Worm (Caenorhabditis elegans) whole organism, L4 larva: ENCODE measurements around the gene fbxb-6.

Source experiments
- Y5F2A.4 ChIP-seq: fragments of 200-800 bp; sonication (Bioruptor generic); optimal IDR thresholded peaks from 2 replicates; lab custom pipeline; 2018; ENCODE audit warnings: mild to moderate bottlenecking, missing genetic modification characterization, missing compliant biosample characterization
- ZK337.2 ChIP-seq: fragments of 200-800 bp; sonication (Bioruptor generic); IDR thresholded peaks from 2 replicates; pipeline ENCODE4 v1.3.6; 2022; ENCODE audit warnings: missing genetic modification reagents, missing genetic modification characterization, missing compliant biosample characterization
- ZK546.5 ChIP-seq, 2 experiments: sonication (generic microtip); optimal IDR thresholded peaks; 2 replicates each; lab custom pipeline; 2017; ENCODE audit warnings: missing biosample characterization in 2 of 2, missing genetic modification characterization in 2 of 2
- aha-1 ChIP-seq: fragments of 150-350 bp; peaks from one replicate; lab custom pipeline; 2014; ENCODE audit warnings: missing biosample characterization, missing genetic modification characterization
- ceh-20 ChIP-seq: fragments of 200-800 bp; sonication (Bioruptor generic); IDR thresholded peaks from 2 replicates; pipeline ENCODE4 v1.3.6; 2022; ENCODE audit warnings: missing genetic modification reagents, missing genetic modification characterization, missing compliant biosample characterization
- ceh-32 ChIP-seq: sonication (generic microtip); optimal IDR thresholded peaks from 2 replicates; lab custom pipeline; 2016; ENCODE audit warnings: mild to moderate bottlenecking, missing genetic modification characterization, missing compliant biosample characterization; ENCODE audit not compliant: poor library complexity
- ceh-44 ChIP-seq: fragments of 200-800 bp; sonication (Bioruptor generic); IDR thresholded peaks from 2 replicates; pipeline ENCODE4 v1.3.6; 2022; ENCODE audit warnings: missing genetic modification reagents, missing genetic modification characterization, missing compliant biosample characterization
- ceh-82 ChIP-seq: sonication (generic microtip); optimal IDR thresholded peaks from 2 replicates; lab custom pipeline; 2017; ENCODE audit warnings: missing biosample characterization, missing genetic modification characterization
- ces-1 ChIP-seq: fragments of 150-350 bp; sonication (generic microtip); optimal IDR thresholded peaks from 4 replicates; lab custom pipeline; 2014; ENCODE audit warnings: missing biosample characterization, missing genetic modification reagents, missing genetic modification characterization
- ctbp-1 ChIP-seq: fragments of 200-800 bp; sonication (Bioruptor generic); IDR thresholded peaks from 2 replicates; pipeline ENCODE4 v1.3.6; 2022; ENCODE audit warnings: missing genetic modification reagents, missing genetic modification characterization, missing compliant biosample characterization
- daf-16 ChIP-seq, 3 experiments: sonication (generic microtip); optimal IDR thresholded peaks; 2 replicates each; lab custom pipeline; 2016 to 2017; ENCODE audit warnings: missing genetic modification characterization in 3 of 3, missing genetic modification reagents in 3 of 3, mild to moderate bottlenecking in 2 of 3, missing compliant biosample characterization in 2 of 3, missing biosample characterization in 1 of 3, moderate library complexity in 1 of 3
- dmd-6 ChIP-seq: fragments of 200-800 bp; sonication (Bioruptor generic); IDR thresholded peaks from 2 replicates; pipeline ENCODE4 v1.3.6; 2022; ENCODE audit warnings: missing genetic modification reagents, missing genetic modification characterization, missing compliant biosample characterization
- dmd-8 ChIP-seq: fragments of 200-800 bp; sonication (Bioruptor generic); IDR thresholded peaks from 2 replicates; pipeline ENCODE4 v1.3.6; 2022; ENCODE audit warnings: missing genetic modification characterization, missing compliant biosample characterization
- fos-1 ChIP-seq: fragments of 150-350 bp; optimal IDR thresholded peaks from 2 replicates; lab custom pipeline; 2014; ENCODE audit warnings: missing biosample characterization, missing genetic modification characterization
- hif-1 ChIP-seq, 2 experiments: sonication (generic microtip); optimal IDR thresholded peaks; 2 replicates each; lab custom pipeline; 2016 to 2017; ENCODE audit warnings: missing compliant biosample characterization in 2 of 2, missing genetic modification characterization in 2 of 2, missing genetic modification reagents in 2 of 2, missing genotype in 2 of 2, mild to moderate bottlenecking in 1 of 2
- hlh-11 ChIP-seq: fragments of 200-800 bp; sonication (Bioruptor generic); optimal IDR thresholded peaks from 2 replicates; lab custom pipeline; 2018; ENCODE audit warnings: mild to moderate bottlenecking, missing genetic modification characterization, missing compliant biosample characterization
- hmg-1.1 ChIP-seq: fragments of 200-800 bp; sonication (Bioruptor generic); IDR thresholded peaks from 2 replicates; pipeline ENCODE4 v1.3.6; 2022; ENCODE audit warnings: missing genetic modification reagents, missing genetic modification characterization, missing compliant biosample characterization
- lin-1 ChIP-seq: fragments of 200-800 bp; sonication (Bioruptor generic); IDR thresholded peaks from 2 replicates; pipeline ENCODE4 v1.3.6; 2022; ENCODE audit warnings: missing genetic modification reagents, missing genetic modification characterization, missing compliant biosample characterization
- madf-9 ChIP-seq: fragments of 200-800 bp; sonication (Bioruptor generic); conservative IDR thresholded peaks from 2 replicates; pipeline ENCODE4 v1.3.6; 2022; ENCODE audit warnings: missing genetic modification reagents, missing genetic modification characterization, missing compliant biosample characterization
- mdt-29 ChIP-seq: fragments of 200-800 bp; sonication (Bioruptor generic); IDR thresholded peaks from 2 replicates; pipeline ENCODE4 v1.3.6; 2022; ENCODE audit warnings: missing genetic modification reagents, missing genetic modification characterization, missing compliant biosample characterization
- nhr-102 ChIP-seq: sonication (generic microtip); optimal IDR thresholded peaks from 2 replicates; lab custom pipeline; 2016; ENCODE audit warnings: mild to moderate bottlenecking, missing genetic modification characterization, moderate library complexity, missing compliant biosample characterization
- nhr-11 ChIP-seq: fragments of 150-350 bp; optimal IDR thresholded peaks from 2 replicates; lab custom pipeline; 2014; ENCODE audit warnings: missing biosample characterization, missing genetic modification characterization
- nhr-111 ChIP-seq: fragments of 200-800 bp; sonication (Bioruptor generic); optimal IDR thresholded peaks from 2 replicates; lab custom pipeline; 2018; ENCODE audit warnings: mild to moderate bottlenecking, missing genetic modification characterization, missing compliant biosample characterization
- nhr-25 ChIP-seq: sonication (generic microtip); optimal IDR thresholded peaks from 2 replicates; lab custom pipeline; 2017; ENCODE audit warnings: missing genetic modification characterization, mild to moderate bottlenecking, missing compliant biosample characterization, antibody characterized with exemption, moderate library complexity, borderline replicate concordance; ENCODE audit not compliant: insufficient read depth
- nhr-28 ChIP-seq: fragments of 150-350 bp; optimal IDR thresholded peaks from 2 replicates; lab custom pipeline; 2014; ENCODE audit warnings: missing biosample characterization, missing genetic modification characterization
- nhr-48 ChIP-seq: sonication (generic microtip); optimal IDR thresholded peaks from 2 replicates; lab custom pipeline; 2016; ENCODE audit warnings: mild to moderate bottlenecking, missing genetic modification characterization, missing compliant biosample characterization
- nhr-77 ChIP-seq: fragments of 150-350 bp; optimal IDR thresholded peaks from 2 replicates; lab custom pipeline; 2014; ENCODE audit warnings: missing biosample characterization, missing genetic modification characterization
- php-3 ChIP-seq: fragments of 200-800 bp; sonication (Bioruptor generic); IDR thresholded peaks from 2 replicates; pipeline ENCODE4 v1.3.6; 2022; ENCODE audit warnings: missing genetic modification reagents, missing genetic modification characterization, missing compliant biosample characterization
- pqm-1 ChIP-seq: sonication (generic microtip); optimal IDR thresholded peaks from 2 replicates; lab custom pipeline; 2017; ENCODE audit warnings: missing biosample characterization, missing genetic modification characterization
- sdz-12 ChIP-seq: fragments of 200-800 bp; sonication (Bioruptor generic); optimal IDR thresholded peaks from 2 replicates; lab custom pipeline; 2018; ENCODE audit warnings: mild to moderate bottlenecking, missing genetic modification characterization, missing compliant biosample characterization
- set-16 ChIP-seq: fragments of 200-800 bp; sonication (Bioruptor generic); IDR thresholded peaks from 2 replicates; pipeline ENCODE4 v1.3.6; 2022; ENCODE audit warnings: missing genetic modification reagents, missing genetic modification characterization, missing compliant biosample characterization
- skn-1 ChIP-seq: fragments of 150-350 bp; optimal IDR thresholded peaks from 2 replicates; lab custom pipeline; 2014; ENCODE audit warnings: missing biosample characterization, missing genetic modification characterization
- zag-1 ChIP-seq: fragments of 150-350 bp; optimal IDR thresholded peaks from 2 replicates; lab custom pipeline; 2014; ENCODE audit warnings: missing biosample characterization, missing genetic modification characterization
- zfp-2 ChIP-seq: sonication (generic microtip); optimal IDR thresholded peaks from 2 replicates; lab custom pipeline; 2016; ENCODE audit warnings: mild to moderate bottlenecking, missing genetic modification characterization, missing compliant biosample characterization
- zip-11 ChIP-seq: fragments of 200-800 bp; sonication (Bioruptor generic); IDR thresholded peaks from 2 replicates; pipeline ENCODE4 v1.3.6; 2022; ENCODE audit warnings: missing genetic modification characterization, missing compliant biosample characterization
- ztf-11 ChIP-seq: fragments of 150-350 bp; optimal IDR thresholded peaks from 2 replicates; lab custom pipeline; 2014; ENCODE audit warnings: missing biosample characterization, missing genetic modification characterization

The fbxb-6 gene

DNA sequence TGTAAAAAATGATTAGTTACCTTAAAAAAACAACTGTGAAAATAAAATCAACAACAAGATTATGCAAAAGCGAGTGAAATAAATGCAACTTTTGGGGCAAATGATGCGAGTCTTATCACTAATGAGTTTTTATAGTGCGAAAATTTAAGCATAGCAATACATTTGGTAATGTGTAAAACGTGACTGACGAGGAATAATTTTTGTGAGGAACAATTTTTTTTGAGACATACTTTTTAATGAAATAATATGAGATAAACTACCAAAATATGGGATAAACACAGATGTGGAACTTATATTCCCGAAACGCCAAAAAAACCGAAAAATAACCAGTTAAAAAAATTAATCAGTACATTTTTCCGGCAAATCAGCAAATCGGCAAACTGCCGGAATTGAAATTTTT, 15.8 kb downstream of the fbxb-6 start, which contains the start of gene F07E5.9:
Gene F07E5.9, minus strand, starts transcription at position 101 of the 400 bp plus-strand sequence.
- TF ChIP-seq ces-1 (GFP tag; lab: Kevin White, UChicago) (no peak), nhr-11 (tag; lab: Kevin White, UChicago) (no peak), nhr-102 (tag; lab: Kevin White, UChicago) (no peak), nhr-28 (no peak), mdt-29 (GFP tag; lab: Robert Waterston, UW) (no peak), ceh-82 (no peak), skn-1 (tag; lab: Kevin White, UChicago) (no peak), ztf-11 (no peak), nhr-48 (tag; lab: Kevin White, UChicago) (no peak), zip-11 (GFP tag; lab: Robert Waterston, UW) (no peak), ZK546.5 (tag; optimal IDR thresholded peaks at IDR 0.05; lab: Kevin White, UChicago) (no peak), ceh-32 (tag; lab: Kevin White, UChicago) (no peak), hif-1 (tag; optimal IDR thresholded peaks at IDR 0.05; lab: Kevin White, UChicago) (no peak), hlh-11 (tag; lab: Kevin White, UChicago) (no peak), ceh-44 (GFP tag; lab: Robert Waterston, UW) (no peak), dmd-8 (no peak)

- no peak for TF ChIP-seq daf-16 (GFP tag; optimal IDR thresholded peaks at IDR 0.05; lab: Kevin White, UChicago)
- no peak for TF ChIP-seq daf-16 (tag; optimal IDR thresholded peaks at IDR 0.05; lab: Kevin White, UChicago)
- no peak for TF ChIP-seq madf-9 (GFP tag; lab: Robert Waterston, UW)
- no peak for TF ChIP-seq hmg-1.1 (GFP tag; lab: Robert Waterston, UW)
- TF ChIP-seq fos-1 (tag; lab: Kevin White, UChicago): no peak
- no peak for TF ChIP-seq ceh-44 (GFP tag; lab: Robert Waterston, UW)
- TF ChIP-seq ceh-20 (GFP tag; lab: Robert Waterston, UW): no peak
- TF ChIP-seq nhr-48 (tag; lab: Kevin White, UChicago): no peak
- TF ChIP-seq ztf-11: no peak
- TF ChIP-seq zag-1: no peak
- no peak for TF ChIP-seq sdz-12 (GFP tag; lab: Kevin White, UChicago)
- no peak for TF ChIP-seq nhr-25 (tag; lab: Kevin White, UChicago)
- TF ChIP-seq, all 104 proteins: peak for 0
Measured at ce11 chrII:2081257-2081656, 16.7 kb downstream of the fbxb-6 start, which contains the start of gene T16A1.4. T16A1.4 (plus strand) TSS chrII:2081557.

DNA sequence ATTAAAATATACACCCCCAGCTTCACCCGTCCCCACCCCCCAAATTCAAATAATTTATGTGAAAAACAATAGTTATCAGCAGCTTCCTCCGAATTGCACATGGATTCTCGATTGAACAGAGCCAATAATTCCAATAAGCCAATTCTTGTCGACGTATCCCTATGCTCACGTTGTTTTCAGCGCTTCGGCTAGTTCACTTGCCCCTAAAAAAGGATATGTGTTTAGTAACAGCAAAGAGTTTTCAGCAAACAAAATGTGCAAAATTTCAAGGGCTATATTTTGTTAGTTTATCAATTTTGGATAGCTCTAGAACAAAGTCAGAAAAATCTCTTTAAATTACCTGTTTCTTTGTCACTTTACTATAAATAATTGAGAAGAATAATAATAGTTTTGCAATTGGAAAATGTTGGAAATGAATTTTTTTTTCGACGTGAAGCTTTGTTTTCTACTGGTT, 19.2 kb downstream of the fbxb-6 start, which contains the start of the genes T16A1.5 and fbxc-49:
Gene T16A1.5, minus strand, starts transcription at position 101 of the 454 bp plus-strand sequence.
Gene fbxc-49, plus strand, starts transcription at position 404 of the 454 bp plus-strand sequence.
- TF ChIP-seq zfp-2 (tag; lab: Kevin White, UChicago) (no peak), ZK337.2 (GFP tag; lab: Robert Waterston, UW) (peak; percentile 37; the same call in 1 of the 2 replicates), aha-1 (peak; percentile 74)
- TF ChIP-seq, all 104 proteins: peak for 2

ce11 chrII:2087206-2087605, 22.6 kb downstream of the fbxb-6 start:
- no peak for TF ChIP-seq ceh-82
- peak; percentile 56; the same call in 1 of the 2 replicates for TF ChIP-seq set-16

- TF ChIP-seq nhr-111 (GFP tag; lab: Kevin White, UChicago) (no peak), php-3 (peak; percentile 44; the same call in 1 of the 2 replicates), skn-1 (tag; lab: Kevin White, UChicago) (no peak), lin-1 (GFP tag; lab: Robert Waterston, UW) (peak; percentile 72; the same call in 1 of the 2 replicates), Y5F2A.4 (GFP tag; lab: Kevin White, UChicago) (no peak), pqm-1 (tag; lab: Kevin White, UChicago) (peak; percentile 99), nhr-77 (tag; lab: Kevin White, UChicago) (peak; percentile 65), dmd-6 (GFP tag; lab: Robert Waterston, UW) (peak; percentile 70), ctbp-1 (GFP tag; lab: Robert Waterston, UW) (no peak), nhr-28 (peak; percentile 82), ceh-44 (GFP tag; lab: Robert Waterston, UW) (no peak), hlh-11 (tag; lab: Kevin White, UChicago) (peak; percentile 43)
Measured at ce11 chrII:2090605-2091004, 26.0 kb downstream of the fbxb-6 start, which contains the start of gene trpl-5. trpl-5 (minus strand) TSS chrII:2090636.
